Fruit fly (Drosophila melanogaster): ENCODE results near the gene Gk1.

- TF ChIP-seq CG8478 (optimal IDR thresholded peaks at IDR 0.05) (no peak), pan (optimal IDR thresholded peaks at IDR 0.05) (no peak), psq (optimal IDR thresholded peaks at IDR 0.05) (no peak), usp (GFP tag; optimal IDR thresholded peaks at IDR 0.05) (no peak), EcR (GFP tag; optimal IDR thresholded peaks at IDR 0.05) (no peak), Dll (optimal IDR thresholded peaks at IDR 0.05) (no peak)
Measured at dm6 chr3L:165981-166788, 39.5 kb downstream of the Gk1 start.
